Fruit fly (Drosophila melanogaster) whole organism, embryonic: Measurements from ENCODE around the gene sit.

Experiments used
- Bdp1 ChIP-seq: fragments of 200-800 bp; sonication (Bioruptor generic); optimal IDR thresholded peaks from 3 replicates; lab custom pipeline; 2016; ENCODE audit warnings: missing biosample characterization, missing genetic modification characterization
- CG10366 ChIP-seq: fragments of 200-800 bp; sonication (Bioruptor generic); IDR thresholded peaks from 2 replicates; pipeline ENCODE4 v1.3.6; 2022; ENCODE audit warnings: missing biosample characterization, missing genetic modification characterization
- CG10565 ChIP-seq: fragments of 200-800 bp; sonication (Bioruptor generic); optimal IDR thresholded peaks from 3 replicates; lab custom pipeline; 2016; ENCODE audit warnings: missing biosample characterization, mild to moderate bottlenecking, missing genetic modification characterization
- CG10979 ChIP-seq: fragments of 200-800 bp; sonication (Bioruptor generic); optimal IDR thresholded peaks from 2 replicates; lab custom pipeline; 2018; ENCODE audit warnings: missing biosample characterization, mild to moderate bottlenecking, missing genetic modification characterization, moderate library complexity
- CG11695 ChIP-seq: fragments of 200-800 bp; sonication (Bioruptor generic); IDR thresholded peaks from 3 replicates; pipeline ENCODE4 v1.3.6; 2022; ENCODE audit warnings: missing biosample characterization, missing genetic modification characterization
- CG12391 ChIP-seq: fragments of 200-800 bp; sonication (Bioruptor generic); optimal IDR thresholded peaks from 3 replicates; lab custom pipeline; 2018; ENCODE audit warnings: missing biosample characterization, mild to moderate bottlenecking, missing genetic modification characterization, moderate library complexity
- CG12942 ChIP-seq: fragments of 200-800 bp; sonication (Bioruptor generic); optimal IDR thresholded peaks from 3 replicates; lab custom pipeline; 2016; ENCODE audit warnings: missing biosample characterization, missing genetic modification characterization
- CG13287 ChIP-seq: fragments of 200-800 bp; sonication (Bioruptor generic); IDR thresholded peaks from 2 replicates; pipeline ENCODE4 v1.3.6; 2022; ENCODE audit warnings: missing biosample characterization, missing genetic modification characterization; ENCODE audit not compliant: partially characterized antibody
- CG13296 ChIP-seq: fragments of 200-800 bp; sonication (Bioruptor generic); optimal IDR thresholded peaks from 3 replicates; lab custom pipeline; 2018; ENCODE audit warnings: missing biosample characterization, mild to moderate bottlenecking, missing genetic modification characterization
- CG13894 ChIP-seq: fragments of 200-800 bp; sonication (Bioruptor generic); optimal IDR thresholded peaks from 3 replicates; lab custom pipeline; 2018; ENCODE audit warnings: missing biosample characterization, mild to moderate bottlenecking, missing genetic modification characterization, moderate library complexity
- CG14441 ChIP-seq: fragments of 200-800 bp; sonication (Bioruptor generic); IDR thresholded peaks from 2 replicates; pipeline ENCODE4 v1.3.6; 2022; ENCODE audit warnings: missing biosample characterization, missing genetic modification characterization
- CG14965 ChIP-seq: fragments of 200-800 bp; sonication (Bioruptor generic); optimal IDR thresholded peaks from 2 replicates; lab custom pipeline; 2016; ENCODE audit warnings: missing biosample characterization, missing genetic modification characterization, borderline replicate concordance
- CG15514 ChIP-seq: fragments of 200-800 bp; sonication (Bioruptor generic); optimal IDR thresholded peaks from 3 replicates; lab custom pipeline; 2017; ENCODE audit warnings: missing biosample characterization, missing genetic modification characterization, mild to moderate bottlenecking, moderate library complexity, missing genetic modification reagents
- CG1792 ChIP-seq: fragments of 200-800 bp; sonication (Bioruptor generic); optimal IDR thresholded peaks from 2 replicates; lab custom pipeline; 2016; ENCODE audit warnings: missing biosample characterization, missing genetic modification characterization
- CG32532 ChIP-seq: fragments of 200-800 bp; sonication (Bioruptor generic); IDR thresholded peaks from 2 replicates; pipeline ENCODE4 v1.3.6; 2022; ENCODE audit warnings: missing biosample characterization, missing genetic modification characterization
- CG33557 ChIP-seq: fragments of 200-800 bp; sonication (Bioruptor generic); optimal IDR thresholded peaks from 2 replicates; lab custom pipeline; 2019; ENCODE audit warnings: missing biosample characterization, mild to moderate bottlenecking, missing genetic modification characterization, moderate library complexity
- CG3726 ChIP-seq: fragments of 200-800 bp; sonication (Bioruptor generic); IDR thresholded peaks from 3 replicates; pipeline ENCODE4, ENCODE4 v1.3.6; 2022; ENCODE audit warnings: missing biosample characterization, missing genetic modification characterization
- CG4854 ChIP-seq: fragments of 200-800 bp; sonication (Bioruptor generic); optimal IDR thresholded peaks from 2 replicates; lab custom pipeline; 2016; ENCODE audit warnings: missing biosample characterization, missing genetic modification characterization, inconsistent platforms
- CG8388 ChIP-seq: fragments of 200-800 bp; sonication (Bioruptor generic); optimal IDR thresholded peaks from 2 replicates; lab custom pipeline; 2019; ENCODE audit warnings: missing biosample characterization, mild to moderate bottlenecking, missing genetic modification characterization, moderate library complexity
- CG8478 ChIP-seq: fragments of >200 bp; optimal IDR thresholded peaks from 2 replicates; lab custom pipeline; 2018
- CG9609 ChIP-seq: fragments of 200-800 bp; sonication (Bioruptor generic); optimal IDR thresholded peaks from 3 replicates; lab custom pipeline; 2016; ENCODE audit warnings: missing biosample characterization, missing genetic modification characterization
- Dbx ChIP-seq: fragments of 200-800 bp; sonication (Bioruptor generic); IDR thresholded peaks from 3 replicates; pipeline ENCODE4 v1.3.6; 2022; ENCODE audit warnings: missing biosample characterization, missing genetic modification characterization
- Deaf1 ChIP-seq: fragments of 200-800 bp; optimal IDR thresholded peaks from 3 replicates; lab custom pipeline; 2019; ENCODE audit warnings: missing biosample characterization, mild to moderate bottlenecking, missing genetic modification characterization, moderate library complexity
- Dek ChIP-seq: fragments of 200-800 bp; sonication (Bioruptor generic); optimal IDR thresholded peaks from 3 replicates; lab custom pipeline; 2019; ENCODE audit warnings: missing biosample characterization, mild to moderate bottlenecking, missing genetic modification characterization, moderate library complexity
- HmgD ChIP-seq: fragments of 200-800 bp; sonication (Bioruptor generic); optimal IDR thresholded peaks from 3 replicates; lab custom pipeline; 2016; ENCODE audit warnings: missing biosample characterization, missing genetic modification characterization
- HmgZ ChIP-seq: fragments of 200-800 bp; sonication (Bioruptor generic); optimal IDR thresholded peaks from 2 replicates; lab custom pipeline; 2018; ENCODE audit warnings: missing biosample characterization, mild to moderate bottlenecking, missing genetic modification characterization
- Jarid2 ChIP-seq: fragments of 200-800 bp; sonication (Bioruptor generic); optimal IDR thresholded peaks from 3 replicates; lab custom pipeline; 2017; ENCODE audit warnings: mild to moderate bottlenecking, missing biosample characterization, missing genetic modification reagents, missing genetic modification characterization
- Lim3 ChIP-seq: fragments of 200-800 bp; sonication (Bioruptor generic); IDR thresholded peaks from 2 replicates; pipeline ENCODE4 v1.3.6; 2022; ENCODE audit warnings: missing biosample characterization, missing genetic modification characterization
- Nf-YA ChIP-seq: fragments of 200-800 bp; sonication (Bioruptor generic); IDR thresholded peaks from 2 replicates; pipeline ENCODE4 v1.3.6; 2022; ENCODE audit warnings: missing biosample characterization, missing genetic modification characterization
- Ptx1 ChIP-seq: fragments of 200-800 bp; sonication (Bioruptor generic); IDR thresholded peaks from 2 replicates; pipeline ENCODE4 v1.3.6; 2022; ENCODE audit warnings: missing biosample characterization, missing genetic modification characterization
- Side ChIP-seq: fragments of 200-800 bp; sonication (Bioruptor generic); optimal IDR thresholded peaks from 2 replicates; lab custom pipeline; 2016; ENCODE audit warnings: missing biosample characterization, missing genetic modification characterization
- Six4 ChIP-seq: fragments of 200-800 bp; sonication (Bioruptor generic); optimal IDR thresholded peaks from 2 replicates; lab custom pipeline; 2016; ENCODE audit warnings: missing biosample characterization, missing genetic modification characterization
- Stat92E ChIP-seq, 3 experiments: fragments of >200 bp in 2 of 3; fragments of 200-800 bp in 1 of 3; sonication (Bioruptor generic) in 1 of 3; optimal IDR thresholded peaks; 2 replicates each; lab custom pipeline; 2017 to 2019; ENCODE audit warnings: missing biosample characterization in 3 of 3, missing genetic modification characterization in 3 of 3, mild to moderate bottlenecking in 1 of 3, moderate library complexity in 1 of 3
- Tbp ChIP-seq: fragments of >200 bp; optimal IDR thresholded peaks from 2 replicates; lab custom pipeline; 2018; ENCODE audit warnings: missing biosample characterization, missing genetic modification characterization
- amos ChIP-seq: fragments of 200-800 bp; sonication (Bioruptor generic); IDR thresholded peaks from 2 replicates; pipeline ENCODE4 v1.3.6; 2022; ENCODE audit warnings: missing biosample characterization, missing genetic modification characterization; ENCODE audit not compliant: partially characterized antibody
- bbx ChIP-seq: fragments of 200-800 bp; sonication (Bioruptor generic); IDR thresholded peaks from 2 replicates; pipeline ENCODE4 v1.3.6; 2022; ENCODE audit warnings: missing biosample characterization, missing genetic modification characterization; ENCODE audit not compliant: partially characterized antibody
- croc ChIP-seq: fragments of 200-800 bp; sonication (Bioruptor generic); conservative IDR thresholded peaks from 3 replicates; pipeline ENCODE4 v1.3.6; 2022; ENCODE audit warnings: missing biosample characterization, missing genetic modification characterization
- fd96Cb ChIP-seq: fragments of 200-800 bp; sonication (Bioruptor generic); optimal IDR thresholded peaks from 2 replicates; lab custom pipeline; 2018; ENCODE audit warnings: missing biosample characterization, mild to moderate bottlenecking, missing genetic modification characterization, moderate library complexity
- gro ChIP-seq: fragments of 200-800 bp; sonication (Bioruptor generic); optimal IDR thresholded peaks from 2 replicates; lab custom pipeline; 2016; ENCODE audit warnings: missing biosample characterization, missing genetic modification characterization
- gsb ChIP-seq: fragments of 200-800 bp; sonication (Bioruptor generic); IDR thresholded peaks from 2 replicates; pipeline ENCODE4 v1.3.6; 2022; ENCODE audit warnings: missing biosample characterization, missing genetic modification characterization
- maf-S ChIP-seq: fragments of 200-800 bp; sonication (Bioruptor generic); optimal IDR thresholded peaks from 2 replicates; lab custom pipeline; 2016; ENCODE audit warnings: missing biosample characterization, missing genetic modification characterization
- odd ChIP-seq: fragments of 200-800 bp; sonication (Bioruptor generic); optimal IDR thresholded peaks from 2 replicates; lab custom pipeline; 2017; ENCODE audit warnings: missing biosample characterization, mild to moderate bottlenecking, missing genetic modification characterization
- psq ChIP-seq: fragments of 200-800 bp; sonication (Bioruptor generic); optimal IDR thresholded peaks from 2 replicates; lab custom pipeline; 2017; ENCODE audit warnings: missing biosample characterization, missing genetic modification characterization
- sc ChIP-seq, 3 experiments: fragments of >200 bp in 2 of 3; fragments of 200-800 bp in 1 of 3; sonication (Bioruptor generic) in 1 of 3; optimal IDR thresholded peaks; 2 replicates in 2 of 3; 3 replicates in 1 of 3; lab custom pipeline; 2017; ENCODE audit warnings: mild to moderate bottlenecking in 1 of 3, missing biosample characterization in 1 of 3, missing genetic modification characterization in 1 of 3, missing genetic modification reagents in 1 of 3
- sim ChIP-seq: fragments of 200-800 bp; sonication (Bioruptor generic); IDR thresholded peaks from 2 replicates; pipeline ENCODE4 v1.3.6; 2022; ENCODE audit warnings: missing biosample characterization, missing genetic modification characterization
- ttk ChIP-seq: fragments of 200-800 bp; sonication (Bioruptor generic); IDR thresholded peaks from 2 replicates; pipeline ENCODE4 v2.1.2; 2022; ENCODE audit warnings: missing biosample characterization, missing genetic modification characterization
- vnd ChIP-seq: fragments of 200-800 bp; sonication (Bioruptor generic); IDR thresholded peaks from 3 replicates; pipeline ENCODE4 v1.3.6; 2022; ENCODE audit warnings: missing biosample characterization, missing genetic modification characterization; ENCODE audit not compliant: partially characterized antibody

Gene sit

dm6 chr3R:22530305-22530704 lies 32.1 kb downstream of the sit start, which contains the start of gene CG33099 (continued):
- no peak for TF ChIP-seq Stat92E (GFP tag; optimal IDR thresholded peaks at IDR 0.05; lab: Kevin White, UChicago)
- peak; percentile 54 for TF ChIP-seq gro (GFP tag; lab: Kevin White, UChicago)
- no peak for TF ChIP-seq Nf-YA (GFP tag; lab: Robert Waterston, UW)
- TF ChIP-seq Side, result peak; percentile 53
- no peak for TF ChIP-seq HmgD (GFP tag; lab: Kevin White, UChicago)
- TF ChIP-seq CG9609 (GFP tag; lab: Kevin White, UChicago), result no peak
- no peak for TF ChIP-seq fd96Cb (tag; lab: Kevin White, UChicago)
- no peak for TF ChIP-seq Lim3 (GFP tag; lab: Robert Waterston, UW)
- no peak for TF ChIP-seq CG12391 (tag; lab: Kevin White, UChicago)
- peak; percentile 23 for TF ChIP-seq CG13894 (tag; lab: Kevin White, UChicago)
- TF ChIP-seq Bdp1 (GFP tag; lab: Kevin White, UChicago), result no peak
- peak; percentile 72 for TF ChIP-seq CG13296 (GFP tag; lab: Kevin White, UChicago)
- no peak for TF ChIP-seq Ptx1 (GFP tag; lab: Robert Waterston, UW)
- no peak for TF ChIP-seq CG13287
- TF ChIP-seq psq (GFP tag; lab: Kevin White, UChicago), result peak; percentile 7
- TF ChIP-seq CG8478 (lab: Kevin White, UChicago), result no peak
- TF ChIP-seq maf-S (GFP tag; lab: Kevin White, UChicago), result peak; percentile 26
- peak; percentile 54 for TF ChIP-seq CG33557 (GFP tag; lab: Kevin White, UChicago)
- TF ChIP-seq sc (optimal IDR thresholded peaks at IDR 0.05; lab: Kevin White, UChicago), result no peak
- no peak for TF ChIP-seq sc (GFP tag; optimal IDR thresholded peaks at IDR 0.05; lab: Kevin White, UChicago)
- TF ChIP-seq CG10979 (tag; lab: Kevin White, UChicago), result peak; percentile 11
- peak; percentile 34; the same call in 1 of the 3 replicates for TF ChIP-seq Dbx
- peak; percentile 81 for TF ChIP-seq Jarid2 (GFP tag; lab: Kevin White, UChicago)
- TF ChIP-seq bbx (GFP tag; lab: Robert Waterston, UW), result no peak
- TF ChIP-seq sim (GFP tag; lab: Robert Waterston, UW), result no peak
- TF ChIP-seq, all 482 proteins: peak for 181

- TF ChIP-seq Tbp (GFP tag; lab: Kevin White, UChicago) (no peak), CG11695 (GFP tag; lab: Robert Waterston, UW) (no peak), CG15514 (peak; percentile 99), croc (no peak), CG14441 (GFP tag; lab: Robert Waterston, UW) (no peak), bbx (GFP tag; lab: Robert Waterston, UW) (peak; percentile 91), odd (GFP tag; lab: Kevin White, UChicago) (no peak), CG8478 (lab: Kevin White, UChicago) (no peak), amos (GFP tag; lab: Robert Waterston, UW) (peak; percentile 92), CG12942 (GFP tag; lab: Kevin White, UChicago) (no peak), gsb (GFP tag; lab: Robert Waterston, UW) (no peak), CG14965 (GFP tag; lab: Kevin White, UChicago) (no peak), CG4854 (GFP tag; lab: Kevin White, UChicago) (no peak), CG3726 (GFP tag; lab: Robert Waterston, UW) (no peak), vnd (GFP tag; lab: Robert Waterston, UW) (peak; percentile 81), Six4 (GFP tag; lab: Kevin White, UChicago) (no peak), Deaf1 (peak; percentile 55), CG32532 (GFP tag; lab: Robert Waterston, UW) (no peak), Dek (tag; lab: Kevin White, UChicago) (no peak), ttk (no peak), CG1792 (GFP tag; lab: Kevin White, UChicago) (no peak), CG10565 (GFP tag; lab: Kevin White, UChicago) (no peak), CG8388 (GFP tag; lab: Kevin White, UChicago) (no peak), CG10366 (GFP tag; lab: Robert Waterston, UW) (no peak), HmgZ (tag; lab: Kevin White, UChicago) (peak; percentile 44)
These were observed 33.9 kb downstream of the sit start, which contains the start of gene CG5346 for dm6 chr3R:22528264-22529158. CG5346 (minus strand) TSS chr3R:22528663.
